Fruit fly (Drosophila melanogaster) whole organism, pupa: ENCODE results near the gene hb.

Experiments
- CG10348 ChIP-seq: fragments of 200-800 bp; sonication (Bioruptor generic); IDR thresholded peaks from 2 replicates; pipeline ENCODE4 v1.3.6; 2022; ENCODE audit warnings: missing biosample characterization, missing genetic modification characterization
- CG12605 ChIP-seq: fragments of 200-800 bp; sonication (Bioruptor generic); IDR thresholded peaks from 2 replicates; pipeline ENCODE4 v1.3.6; 2022; ENCODE audit warnings: missing biosample characterization, missing genetic modification characterization
- CG13204 ChIP-seq: fragments of 200-800 bp; sonication (Bioruptor generic); optimal IDR thresholded peaks from 2 replicates; lab custom pipeline; 2018; ENCODE audit warnings: missing biosample characterization, mild to moderate bottlenecking, missing genetic modification characterization, moderate library complexity
- CG14655 ChIP-seq: fragments of 200-800 bp; sonication (Bioruptor generic); optimal IDR thresholded peaks from 3 replicates; lab custom pipeline; 2017; ENCODE audit warnings: mild to moderate bottlenecking, missing biosample characterization, missing genetic modification reagents, missing genetic modification characterization
- CG15710 ChIP-seq: fragments of 200-800 bp; sonication (Bioruptor generic); optimal IDR thresholded peaks from 2 replicates; lab custom pipeline; 2018; ENCODE audit warnings: missing biosample characterization, mild to moderate bottlenecking, missing genetic modification characterization, moderate library complexity
- CG32121 ChIP-seq: fragments of 200-800 bp; sonication (Bioruptor generic); IDR thresholded peaks from 2 replicates; pipeline ENCODE4 v1.3.6; 2022; ENCODE audit warnings: missing biosample characterization, missing genetic modification characterization
- CG34367 ChIP-seq: fragments of 200-800 bp; sonication (Bioruptor generic); optimal IDR thresholded peaks from 2 replicates; lab custom pipeline; 2018; ENCODE audit warnings: missing biosample characterization, mild to moderate bottlenecking, missing genetic modification characterization
- CG8159 ChIP-seq: fragments of 200-800 bp; sonication (Bioruptor generic); optimal IDR thresholded peaks from 3 replicates; lab custom pipeline; 2018; ENCODE audit warnings: missing biosample characterization, mild to moderate bottlenecking, missing genetic modification characterization, moderate library complexity
- CG8301 ChIP-seq: fragments of 200-800 bp; sonication (Bioruptor generic); optimal IDR thresholded peaks from 2 replicates; lab custom pipeline; 2018; ENCODE audit warnings: missing biosample characterization, mild to moderate bottlenecking, missing genetic modification characterization
- EcR ChIP-seq: fragments of 200-800 bp; sonication (Bioruptor generic); optimal IDR thresholded peaks from 3 replicates; lab custom pipeline; 2019; ENCODE audit warnings: missing biosample characterization, missing genetic modification characterization, mild to moderate bottlenecking, moderate library complexity, missing genetic modification reagents
- Ets98B ChIP-seq: fragments of 200-800 bp; sonication (Bioruptor generic); IDR thresholded peaks from 2 replicates; pipeline ENCODE4 v1.3.6; 2022; ENCODE audit warnings: missing biosample characterization, missing genetic modification characterization
- Snoo ChIP-seq: fragments of 200-800 bp; sonication (Bioruptor generic); optimal IDR thresholded peaks from 3 replicates; lab custom pipeline; 2017; ENCODE audit warnings: missing biosample characterization, mild to moderate bottlenecking, missing genetic modification characterization, inconsistent platforms
- gl ChIP-seq: fragments of 200-800 bp; sonication (Bioruptor generic); optimal IDR thresholded peaks from 2 replicates; lab custom pipeline; 2018; ENCODE audit warnings: missing biosample characterization, mild to moderate bottlenecking, missing genetic modification characterization
- rn ChIP-seq: fragments of 200-800 bp; sonication (Bioruptor generic); IDR thresholded peaks from 2 replicates; pipeline ENCODE4 v1.3.6; 2022; ENCODE audit warnings: missing biosample characterization, missing genetic modification characterization

DNA sequence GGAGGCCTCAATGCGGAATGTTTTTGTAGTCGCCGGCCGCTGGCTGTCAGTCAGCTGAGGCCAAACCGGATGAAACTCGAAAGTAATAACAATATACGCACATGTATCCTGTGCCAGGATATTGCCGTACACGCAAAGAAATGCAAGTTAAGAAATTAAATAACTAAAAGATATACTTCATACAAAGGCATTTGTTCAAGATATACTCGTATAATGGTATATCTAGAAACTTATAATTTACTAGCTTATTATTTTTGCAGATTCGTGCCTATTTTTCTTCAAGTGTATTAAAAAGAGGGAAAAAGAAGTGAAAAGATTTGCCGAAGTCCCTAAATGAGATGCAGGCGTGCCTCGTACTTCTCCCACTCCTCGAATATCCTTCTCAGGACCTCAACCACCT is 14.3 kb downstream of the hb start:
- TF ChIP-seq CG10348 (GFP tag; lab: Robert Waterston, UW) (no peak), CG8301 (tag; lab: Kevin White, UChicago) (no peak), CG32121 (GFP tag; lab: Robert Waterston, UW) (no peak), CG13204 (GFP tag; lab: Kevin White, UChicago) (no peak), Snoo (tag; lab: Kevin White, UChicago) (no peak), CG34367 (tag; lab: Kevin White, UChicago) (no peak), gl (tag; lab: Kevin White, UChicago) (no peak), Ets98B (GFP tag; lab: Robert Waterston, UW) (no peak), CG15710 (tag; lab: Kevin White, UChicago) (no peak), CG14655 (GFP tag; lab: Kevin White, UChicago) (no peak), rn (no peak), CG8159 (tag; lab: Kevin White, UChicago) (no peak), CG12605 (GFP tag; lab: Robert Waterston, UW) (no peak), EcR (GFP tag; lab: Kevin White, UChicago) (no peak)
